Fruit fly (Drosophila melanogaster) whole organism, prepupa: ENCODE data around the gene Kua.

Source experiments
- Blimp-1 ChIP-seq: fragments of 200-800 bp; sonication (Bioruptor generic); optimal IDR thresholded peaks from 3 replicates; lab custom pipeline; 2017; ENCODE audit warnings: missing biosample characterization, missing genetic modification characterization, mild to moderate bottlenecking, moderate library complexity, missing genetic modification reagents
- CG10631 ChIP-seq: fragments of 200-800 bp; sonication (Bioruptor generic); optimal IDR thresholded peaks from 2 replicates; lab custom pipeline; 2016; ENCODE audit warnings: missing biosample characterization, missing genetic modification characterization
- CG10669 ChIP-seq: fragments of 200-800 bp; sonication (Bioruptor generic); optimal IDR thresholded peaks from 3 replicates; lab custom pipeline; 2018; ENCODE audit warnings: missing biosample characterization, mild to moderate bottlenecking, missing genetic modification characterization, moderate library complexity
- CG11762 ChIP-seq: fragments of 200-800 bp; sonication (Bioruptor generic); optimal IDR thresholded peaks from 3 replicates; lab custom pipeline; 2016; ENCODE audit warnings: missing biosample characterization, missing genetic modification characterization; ENCODE audit not compliant: insufficient read depth
- CG11902 ChIP-seq: fragments of 200-800 bp; sonication (Bioruptor generic); optimal IDR thresholded peaks from 3 replicates; lab custom pipeline; 2016; ENCODE audit warnings: missing biosample characterization, missing genetic modification characterization
- CG15336 ChIP-seq: fragments of 200-800 bp; sonication (Bioruptor generic); IDR thresholded peaks from 2 replicates; pipeline ENCODE4 v1.3.6; 2022; ENCODE audit warnings: missing biosample characterization, missing genetic modification characterization
- CG1621 ChIP-seq: fragments of 200-800 bp; sonication (Bioruptor generic); optimal IDR thresholded peaks from 3 replicates; lab custom pipeline; 2018; ENCODE audit warnings: missing biosample characterization, mild to moderate bottlenecking, missing genetic modification characterization
- CG16779 ChIP-seq: fragments of 200-800 bp; sonication (Bioruptor generic); optimal IDR thresholded peaks from 3 replicates; lab custom pipeline; 2017; ENCODE audit warnings: missing biosample characterization, mild to moderate bottlenecking, missing genetic modification characterization
- CG3032 ChIP-seq: fragments of 200-800 bp; optimal IDR thresholded peaks from 2 replicates; lab custom pipeline; 2019; ENCODE audit warnings: missing biosample characterization, mild to moderate bottlenecking, missing genetic modification characterization, moderate library complexity
- CG34406 ChIP-seq: fragments of 200-800 bp; sonication (Bioruptor generic); optimal IDR thresholded peaks from 3 replicates; lab custom pipeline; 2016; ENCODE audit warnings: missing biosample characterization, missing genetic modification characterization
- CG3919 ChIP-seq: fragments of 200-800 bp; sonication (Bioruptor generic); optimal IDR thresholded peaks from 3 replicates; lab custom pipeline; 2016; ENCODE audit warnings: missing biosample characterization, missing genetic modification characterization
- CG4318 ChIP-seq: fragments of 200-800 bp; sonication (Bioruptor generic); optimal IDR thresholded peaks from 3 replicates; lab custom pipeline; 2017; ENCODE audit warnings: missing biosample characterization, mild to moderate bottlenecking, missing genetic modification characterization
- CG6792 ChIP-seq: fragments of 200-800 bp; sonication (Bioruptor generic); optimal IDR thresholded peaks from 3 replicates; lab custom pipeline; 2016; ENCODE audit warnings: missing biosample characterization, missing genetic modification characterization
- CG6808 ChIP-seq: fragments of 200-800 bp; sonication (Bioruptor generic); optimal IDR thresholded peaks from 3 replicates; lab custom pipeline; 2017; ENCODE audit warnings: missing biosample characterization, missing genetic modification characterization, mild to moderate bottlenecking, moderate library complexity, missing genetic modification reagents
- CG6854 ChIP-seq: fragments of 200-800 bp; sonication (Bioruptor generic); optimal IDR thresholded peaks from 2 replicates; lab custom pipeline; 2017; ENCODE audit warnings: missing biosample characterization, mild to moderate bottlenecking, missing genetic modification characterization
- CG7368 ChIP-seq: fragments of 200-800 bp; sonication (Bioruptor generic); optimal IDR thresholded peaks from 3 replicates; lab custom pipeline; 2016; ENCODE audit warnings: missing biosample characterization, missing genetic modification characterization
- CG8119 ChIP-seq: fragments of 200-800 bp; sonication (Bioruptor generic); IDR thresholded peaks from 3 replicates; pipeline ENCODE4 v1.3.6; 2022; ENCODE audit warnings: missing biosample characterization, missing genetic modification characterization
- CG8319 ChIP-seq: fragments of 200-800 bp; sonication (Bioruptor generic); optimal IDR thresholded peaks from 3 replicates; lab custom pipeline; 2016; ENCODE audit warnings: missing biosample characterization, missing genetic modification characterization
- CG8632 ChIP-seq: fragments of 200-800 bp; sonication (Bioruptor generic); optimal IDR thresholded peaks from 3 replicates; lab custom pipeline; 2016; ENCODE audit warnings: missing biosample characterization, missing genetic modification characterization
- CG9139 ChIP-seq: fragments of 200-800 bp; sonication (Bioruptor generic); optimal IDR thresholded peaks from 3 replicates; lab custom pipeline; 2017; ENCODE audit warnings: missing biosample characterization, mild to moderate bottlenecking, missing genetic modification characterization
- Eip75B ChIP-seq: fragments of 200-800 bp; sonication (Bioruptor generic); optimal IDR thresholded peaks from 3 replicates; lab custom pipeline; 2016; ENCODE audit warnings: missing biosample characterization, missing genetic modification characterization
- Eip78C ChIP-seq: fragments of 200-800 bp; sonication (Bioruptor generic); peaks from one replicate; lab custom pipeline; 2016; ENCODE audit warnings: missing biosample characterization, missing genetic modification characterization
- Eip93F ChIP-seq: fragments of 200-800 bp; sonication (Bioruptor generic); optimal IDR thresholded peaks from 2 replicates; lab custom pipeline; 2016; ENCODE audit warnings: missing biosample characterization, mild to moderate bottlenecking, missing genetic modification characterization
- Ets21C ChIP-seq: fragments of 200-800 bp; sonication (Bioruptor generic); optimal IDR thresholded peaks from 3 replicates; lab custom pipeline; 2016; ENCODE audit warnings: missing biosample characterization, missing genetic modification characterization
- Ets96B ChIP-seq: fragments of 200-800 bp; optimal IDR thresholded peaks from 2 replicates; lab custom pipeline; 2019; ENCODE audit warnings: missing biosample characterization, mild to moderate bottlenecking, missing genetic modification characterization, moderate library complexity
- Gug ChIP-seq: fragments of 200-800 bp; sonication (Bioruptor generic); IDR thresholded peaks from 2 replicates; pipeline ENCODE4 v1.3.6; 2022; ENCODE audit warnings: missing biosample characterization, missing genetic modification characterization
- Hr38 ChIP-seq: sonication (Bioruptor generic); optimal IDR thresholded peaks from 2 replicates; lab custom pipeline; 2016; ENCODE audit warnings: missing biosample characterization, missing genetic modification characterization
- Hr39 ChIP-seq: fragments of 200-800 bp; sonication (Bioruptor generic); optimal IDR thresholded peaks from 2 replicates; lab custom pipeline; 2016; ENCODE audit warnings: missing biosample characterization, missing genetic modification characterization
- Hr4 ChIP-seq: fragments of 200-800 bp; sonication (Bioruptor generic); optimal IDR thresholded peaks from 3 replicates; lab custom pipeline; 2016; ENCODE audit warnings: missing biosample characterization, missing genetic modification characterization
- OdsH ChIP-seq: fragments of 200-800 bp; sonication (Bioruptor generic); optimal IDR thresholded peaks from 3 replicates; lab custom pipeline; 2016; ENCODE audit warnings: missing biosample characterization, missing genetic modification characterization
- Smox ChIP-seq: fragments of 200-800 bp; sonication (Bioruptor generic); optimal IDR thresholded peaks from 3 replicates; lab custom pipeline; 2016; ENCODE audit warnings: missing biosample characterization, missing genetic modification characterization
- Sox102F ChIP-seq: fragments of 200-800 bp; sonication (Bioruptor generic); optimal IDR thresholded peaks from 2 replicates; lab custom pipeline; 2016; ENCODE audit warnings: missing biosample characterization, mild to moderate bottlenecking, missing genetic modification characterization
- Sox14 ChIP-seq: fragments of 200-800 bp; sonication (Bioruptor generic); optimal IDR thresholded peaks from 3 replicates; lab custom pipeline; 2016; ENCODE audit warnings: missing biosample characterization, missing genetic modification characterization
- Sox15 ChIP-seq: fragments of 200-800 bp; sonication (Bioruptor generic); optimal IDR thresholded peaks from 3 replicates; lab custom pipeline; 2016; ENCODE audit warnings: missing biosample characterization, missing genetic modification characterization
- achi ChIP-seq: fragments of 200-800 bp; sonication (Bioruptor generic); optimal IDR thresholded peaks from 3 replicates; lab custom pipeline; 2016; ENCODE audit warnings: missing biosample characterization, missing genetic modification characterization
- acj6 ChIP-seq: fragments of 200-800 bp; sonication (Bioruptor generic); optimal IDR thresholded peaks from 3 replicates; lab custom pipeline; 2016; ENCODE audit warnings: missing biosample characterization, missing genetic modification characterization
- cyc ChIP-seq: fragments of 200-800 bp; sonication (Bioruptor generic); optimal IDR thresholded peaks from 3 replicates; lab custom pipeline; 2016; ENCODE audit warnings: missing biosample characterization, missing genetic modification characterization
- dac ChIP-seq: fragments of 200-800 bp; sonication (Bioruptor generic); optimal IDR thresholded peaks from 2 replicates; lab custom pipeline; 2017; ENCODE audit warnings: missing biosample characterization, mild to moderate bottlenecking, missing genetic modification characterization
- dsx ChIP-seq: fragments of 200-800 bp; optimal IDR thresholded peaks from 3 replicates; lab custom pipeline; 2019; ENCODE audit warnings: missing biosample characterization, mild to moderate bottlenecking, missing genetic modification characterization, moderate library complexity; ENCODE audit not compliant: poor library complexity, severe bottlenecking
- eg ChIP-seq: fragments of 200-800 bp; sonication (Bioruptor generic); IDR thresholded peaks from 3 replicates; pipeline ENCODE4 v1.3.6; 2022; ENCODE audit warnings: missing biosample characterization, missing genetic modification characterization
- esn ChIP-seq: fragments of 200-800 bp; sonication (Bioruptor generic); optimal IDR thresholded peaks from 2 replicates; lab custom pipeline; 2016; ENCODE audit warnings: missing biosample characterization, mild to moderate bottlenecking, missing genetic modification characterization, moderate library complexity
- fd59A ChIP-seq: fragments of 200-800 bp; sonication (Bioruptor generic); optimal IDR thresholded peaks from 2 replicates; lab custom pipeline; 2017; ENCODE audit warnings: missing biosample characterization, mild to moderate bottlenecking, missing genetic modification characterization, missing genetic modification reagents
- fkh ChIP-seq: fragments of 200-800 bp; sonication (Bioruptor generic); optimal IDR thresholded peaks from 3 replicates; lab custom pipeline; 2017; ENCODE audit warnings: missing biosample characterization, mild to moderate bottlenecking, missing genetic modification characterization, moderate library complexity
- lz ChIP-seq: fragments of 200-800 bp; sonication (Bioruptor generic); optimal IDR thresholded peaks from 3 replicates; lab custom pipeline; 2016; ENCODE audit warnings: missing biosample characterization, missing genetic modification characterization
- net ChIP-seq: fragments of 200-800 bp; sonication (Bioruptor generic); optimal IDR thresholded peaks from 3 replicates; lab custom pipeline; 2016; ENCODE audit warnings: missing biosample characterization, missing genetic modification characterization
- pdm3 ChIP-seq: fragments of 200-800 bp; sonication (Bioruptor generic); optimal IDR thresholded peaks from 3 replicates; lab custom pipeline; 2016; ENCODE audit warnings: missing biosample characterization, missing genetic modification characterization
- salr ChIP-seq, 2 experiments: fragments of 200-800 bp; sonication (Bioruptor generic); optimal IDR thresholded peaks; 3 replicates each; lab custom pipeline; 2016 to 2018; ENCODE audit warnings: missing biosample characterization in 2 of 2, missing genetic modification characterization in 2 of 2, mild to moderate bottlenecking in 1 of 2
- spab ChIP-seq: fragments of 200-800 bp; sonication (Bioruptor generic); optimal IDR thresholded peaks from 2 replicates; lab custom pipeline; 2017; ENCODE audit warnings: missing biosample characterization, mild to moderate bottlenecking, missing genetic modification characterization, missing genetic modification reagents
- ss ChIP-seq, 2 experiments: fragments of 200-800 bp; sonication (Bioruptor generic); optimal IDR thresholded peaks; 2 replicates in 1 of 2; 3 replicates in 1 of 2; lab custom pipeline; 2017 to 2018; ENCODE audit warnings: mild to moderate bottlenecking in 2 of 2, missing biosample characterization in 2 of 2, missing genetic modification characterization in 2 of 2, moderate library complexity in 1 of 2
- svp ChIP-seq: fragments of 200-800 bp; sonication (Bioruptor generic); peaks from one replicate; lab custom pipeline; 2016; ENCODE audit warnings: missing biosample characterization, missing genetic modification characterization
- topi ChIP-seq: fragments of 200-800 bp; sonication (Bioruptor generic); optimal IDR thresholded peaks from 3 replicates; lab custom pipeline; 2016; ENCODE audit warnings: missing biosample characterization, missing genetic modification characterization
- vri ChIP-seq: fragments of 200-800 bp; sonication (Bioruptor generic); optimal IDR thresholded peaks from 3 replicates; lab custom pipeline; 2016; ENCODE audit warnings: missing biosample characterization, mild to moderate bottlenecking, missing genetic modification characterization

The Kua gene

DNA sequence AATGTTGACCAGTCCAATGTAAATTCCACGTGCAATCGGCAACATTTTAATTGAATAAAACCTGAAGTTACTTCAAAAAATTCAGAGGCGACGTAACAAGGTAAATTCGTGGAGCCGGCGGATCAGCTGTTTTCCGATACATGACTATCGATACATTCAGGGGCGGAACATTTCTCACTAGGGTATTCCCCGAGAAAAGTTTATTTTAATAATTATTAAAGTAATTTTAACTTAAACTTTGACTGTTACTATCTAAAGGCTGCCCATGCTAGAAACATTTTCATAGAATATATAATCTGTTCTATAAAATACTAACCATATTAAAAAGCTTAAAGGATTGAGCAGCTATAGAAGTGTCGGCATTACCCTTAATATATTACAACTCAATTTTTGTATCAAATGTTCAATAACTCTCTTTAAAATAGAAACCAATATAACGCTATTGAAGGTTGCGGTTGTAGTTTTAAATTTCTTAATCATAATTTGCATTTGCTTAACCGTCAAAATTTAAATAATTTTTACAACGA, at the start of gene Kua, which contains the start of gene mRpS18B:
Gene Kua, plus strand, starts transcription at position 477 of the 527 bp plus-strand sequence.
Gene mRpS18B, minus strand, starts transcription at position 149 of the 527 bp plus-strand sequence.
- TF ChIP-seq cyc (peak; percentile 42), CG6792 (GFP tag; lab: Kevin White, UChicago) (peak; percentile 13), ss (GFP tag; optimal IDR thresholded peaks at IDR 0.05; lab: Kevin White, UChicago) (no peak), CG3032 (peak; percentile 39), net (GFP tag; lab: Kevin White, UChicago) (no peak), CG6854 (GFP tag; lab: Kevin White, UChicago) (no peak), salr (GFP tag; optimal IDR thresholded peaks at IDR 0.05; lab: Kevin White, UChicago) (no peak), CG34406 (GFP tag; lab: Kevin White, UChicago) (peak; percentile 15), vri (GFP tag; lab: Kevin White, UChicago) (peak; percentile 41), CG1621 (tag; lab: Kevin White, UChicago) (no peak), Hr39 (GFP tag; lab: Kevin White, UChicago) (peak; percentile 17), esn (GFP tag; lab: Kevin White, UChicago) (peak; percentile 57), CG8319 (GFP tag; lab: Kevin White, UChicago) (no peak), CG6808 (GFP tag; lab: Kevin White, UChicago) (no peak), fkh (GFP tag; lab: Kevin White, UChicago) (no peak), CG11762 (GFP tag; lab: Kevin White, UChicago) (no peak), Sox15 (no peak), Sox102F (no peak), Blimp-1 (GFP tag; lab: Kevin White, UChicago) (no peak), lz (GFP tag; lab: Kevin White, UChicago) (peak; percentile 35), Ets21C (GFP tag; lab: Kevin White, UChicago) (no peak), Smox (GFP tag; lab: Kevin White, UChicago) (peak; percentile 43), CG8632 (GFP tag; lab: Kevin White, UChicago) (peak; percentile 28), CG10631 (peak; percentile 38), spab (GFP tag; lab: Kevin White, UChicago) (no peak), Hr4 (peak; percentile 49), CG15336 (GFP tag; lab: Robert Waterston, UW) (0 out of 2 replicates have a peak, but pooled peaks have one; percentile 21), CG8119 (GFP tag; lab: Robert Waterston, UW) (peak; percentile 31; the same call in 1 of the 3 replicates), acj6 (peak; percentile 43), svp (GFP tag; lab: Kevin White, UChicago) (no peak), Ets96B (tag; lab: Kevin White, UChicago) (peak; percentile 26), achi (GFP tag; lab: Kevin White, UChicago) (peak; percentile 7), dsx (no peak), eg (peak; percentile 35; the same call in 1 of the 3 replicates), pdm3 (GFP tag; lab: Kevin White, UChicago) (peak; percentile 39), Gug (GFP tag; lab: Robert Waterston, UW) (peak; percentile 15; the same call in 1 of the 2 replicates), CG11902 (GFP tag; lab: Kevin White, UChicago) (peak; percentile 67), CG4318 (peak; percentile 10), CG10669 (GFP tag; lab: Kevin White, UChicago) (no peak), CG16779 (tag; lab: Kevin White, UChicago) (no peak), fd59A (GFP tag; lab: Kevin White, UChicago) (no peak), CG3919 (GFP tag; lab: Kevin White, UChicago) (peak; percentile 42), Eip93F (GFP tag; lab: Kevin White, UChicago) (no peak), Sox14 (GFP tag; lab: Kevin White, UChicago) (peak; percentile 9), CG9139 (GFP tag; lab: Kevin White, UChicago) (no peak), OdsH (GFP tag; lab: Kevin White, UChicago) (peak; percentile 36), Eip75B (GFP tag; lab: Kevin White, UChicago) (no peak), CG7368 (GFP tag; lab: Kevin White, UChicago) (no peak), dac (no peak), topi (GFP tag; lab: Kevin White, UChicago) (peak; percentile 23), Hr38 (GFP tag; lab: Kevin White, UChicago) (no peak), Eip78C (GFP tag; lab: Kevin White, UChicago) (peak; percentile 79)
